Worm (Caenorhabditis elegans): Measurements from ENCODE around the gene F17H10.2.
A peak's percentile ranks its signal among the peaks of the same experiment; 100 is the strongest.

The F17H10.2 gene

ce11 chrX:13113457-13113856 lies at the start of gene F17H10.2 (continued):
- no peak for TF ChIP-seq dsc-1 (tag; optimal IDR thresholded peaks at IDR 0.05)
- no peak for TF ChIP-seq ets-5 (GFP tag; IDR thresholded peaks at IDR 0.05)
- TF ChIP-seq nhr-28 (tag; optimal IDR thresholded peaks at IDR 0.05): no peak
- TF ChIP-seq ama-1 (optimal IDR thresholded peaks at IDR 0.05): no peak
- TF ChIP-seq elt-3 (tag; optimal IDR thresholded peaks at IDR 0.05): peak in 2 of 6 experiments; percentile 67 to 96
- TF ChIP-seq unc-86 (tag; optimal IDR thresholded peaks at IDR 0.05): no peak
- no peak for TF ChIP-seq lin-39 (tag; optimal IDR thresholded peaks at IDR 0.05)
- peak; percentile 66 for TF ChIP-seq nhr-90 (tag; optimal IDR thresholded peaks at IDR 0.05; ENCODE audit: poor library complexity)
- no peak for TF ChIP-seq fkh-8 (tag; optimal IDR thresholded peaks at IDR 0.05)
- TF ChIP-seq ceh-82 (tag; optimal IDR thresholded peaks at IDR 0.05): no peak
- TF ChIP-seq vab-15 (tag; optimal IDR thresholded peaks at IDR 0.05): peak; percentile 77
- TF ChIP-seq lin-15B (tag; optimal IDR thresholded peaks at IDR 0.05): no peak
- no peak for TF ChIP-seq ceh-88 (GFP tag; IDR thresholded peaks at IDR 0.05)
- TF ChIP-seq mdl-1 (tag; optimal IDR thresholded peaks at IDR 0.05): peak in 1 of 2 experiments; percentile 91
- TF ChIP-seq lin-35 (GFP tag; optimal IDR thresholded peaks at IDR 0.05): peak in 1 of 2 experiments; percentile 72
- TF ChIP-seq mef-2 (tag; optimal IDR thresholded peaks at IDR 0.05): no peak
- peak; percentile 85 for TF ChIP-seq nhr-20 (tag; optimal IDR thresholded peaks at IDR 0.05)
- no peak for TF ChIP-seq lin-13 (GFP tag; optimal IDR thresholded peaks at IDR 0.05)
- peak; percentile 98 for TF ChIP-seq nhr-85 (tag)
- peak; percentile 57 for TF ChIP-seq mep-1 (tag; optimal IDR thresholded peaks at IDR 0.05)
- TF ChIP-seq snu-23 (GFP tag; optimal IDR thresholded peaks at IDR 0.05): peak; percentile 73
- TF ChIP-seq pqm-1 (tag; optimal IDR thresholded peaks at IDR 0.05): no peak
- TF ChIP-seq ztf-11 (tag; optimal IDR thresholded peaks at IDR 0.05): no peak
- TF ChIP-seq isw-1 (GFP tag; IDR thresholded peaks at IDR 0.05): no peak
- TF ChIP-seq ces-1 (GFP tag; optimal IDR thresholded peaks at IDR 0.05): no peak
- no peak for TF ChIP-seq ceh-63 (GFP tag; optimal IDR thresholded peaks at IDR 0.05)
- no peak for TF ChIP-seq sup-37 (GFP tag; optimal IDR thresholded peaks at IDR 0.05)
- peak; percentile 34 for TF ChIP-seq nhr-47 (tag; optimal IDR thresholded peaks at IDR 0.05)
- no peak for TF ChIP-seq hpl-2 (GFP tag; optimal IDR thresholded peaks at IDR 0.05)
- no peak for TF ChIP-seq nhr-12 (tag; optimal IDR thresholded peaks at IDR 0.05)
- TF ChIP-seq hlh-4 (tag; optimal IDR thresholded peaks at IDR 0.05): no peak

DNA sequence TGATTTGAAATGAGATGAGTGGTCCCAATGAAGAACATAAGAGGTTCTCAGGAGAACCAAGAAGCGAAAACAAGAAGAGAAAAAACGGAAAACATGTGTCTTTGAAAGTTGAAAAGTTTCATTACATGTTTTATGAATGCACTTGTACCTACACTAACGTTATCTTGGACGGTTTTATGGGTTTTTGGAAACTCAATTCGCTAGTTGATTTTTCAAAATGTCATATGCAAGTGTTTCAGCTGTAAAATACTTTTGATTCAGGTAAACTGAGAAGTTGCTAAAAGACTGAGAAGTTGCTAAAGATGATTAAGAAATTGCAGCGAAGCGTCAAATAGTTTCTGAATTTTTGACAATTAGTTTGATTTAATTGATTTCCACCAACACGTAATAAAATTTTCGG lies 42.5 kb upstream of the F17H10.2 start, which contains the start of gene cpx-2:
TSS of gene cpx-2 (minus strand) at position 101 of the 400 bp plus-strand sequence.
- TF ChIP-seq nhr-19 (GFP tag; conservative IDR thresholded peaks at IDR 0.05) (no peak), blmp-1 (tag; optimal IDR thresholded peaks at IDR 0.05) (no peak), dpl-1 (GFP tag; optimal IDR thresholded peaks at IDR 0.05) (no peak), nhr-90 (tag; optimal IDR thresholded peaks at IDR 0.05; ENCODE audit: poor library complexity) (no peak), ceh-63 (GFP tag; optimal IDR thresholded peaks at IDR 0.05) (no peak), ces-1 (GFP tag; optimal IDR thresholded peaks at IDR 0.05) (no peak), nhr-76 (tag; optimal IDR thresholded peaks at IDR 0.05) (no peak)

- TF ChIP-seq lir-3 (tag; optimal IDR thresholded peaks at IDR 0.05; ENCODE audit: poor library complexity) (no peak), grh-1 (GFP tag; IDR thresholded peaks at IDR 0.05) (no peak), swsn-7 (tag; optimal IDR thresholded peaks at IDR 0.05) (no peak), unc-130 (tag; optimal IDR thresholded peaks at IDR 0.05) (no peak), aha-1 (tag; optimal IDR thresholded peaks at IDR 0.05) (no peak), blmp-1 (tag; optimal IDR thresholded peaks at IDR 0.05) (no peak), mef-2 (tag; optimal IDR thresholded peaks at IDR 0.05) (no peak), efl-3 (GFP tag; optimal IDR thresholded peaks at IDR 0.05) (no peak), alr-1 (tag; optimal IDR thresholded peaks at IDR 0.05; ENCODE audit: borderline replicate concordance) (no peak), elt-2 (tag; optimal IDR thresholded peaks at IDR 0.05) (no peak), egl-13 (tag; optimal IDR thresholded peaks at IDR 0.05) (no peak)
Measured at ce11 chrX:13074373-13074772, 39.2 kb upstream of the F17H10.2 start, which contains the start of gene ceh-28. TSS of gene ceh-28 (plus strand) at chrX:13074673.
